Worm (Caenorhabditis elegans) whole organism, L2 larva: ENCODE results near the gene srxa-16.

Experiments
- F13H6.1 ChIP-seq: sonication (generic microtip); optimal IDR thresholded peaks from 2 replicates; lab custom pipeline; 2016; ENCODE audit warnings: missing genetic modification characterization, missing compliant biosample characterization
- R02D3.7 ChIP-seq: fragments of 150-350 bp; optimal IDR thresholded peaks from 2 replicates; lab custom pipeline; 2014; ENCODE audit warnings: missing biosample characterization, missing genetic modification characterization
- alr-1 ChIP-seq: fragments of 150-350 bp; optimal IDR thresholded peaks from 2 replicates; lab custom pipeline; 2014; ENCODE audit warnings: missing biosample characterization, missing genetic modification characterization
- aly-2 ChIP-seq: fragments of 150-350 bp; optimal IDR thresholded peaks from 2 replicates; lab custom pipeline; 2014; ENCODE audit warnings: missing biosample characterization, missing genetic modification characterization
- ama-1 ChIP-seq: fragments of 150-350 bp; optimal IDR thresholded peaks from 2 replicates; lab custom pipeline; 2018; ENCODE audit warnings: inconsistent platforms
- blmp-1 ChIP-seq: sonication (generic microtip); optimal IDR thresholded peaks from 2 replicates; lab custom pipeline; 2017; ENCODE audit warnings: missing genetic modification characterization, mild to moderate bottlenecking, missing compliant biosample characterization, antibody characterized with exemption, moderate library complexity; ENCODE audit not compliant: insufficient read depth
- ceh-82 ChIP-seq: fragments of 150-350 bp; optimal IDR thresholded peaks from 2 replicates; lab custom pipeline; 2014; ENCODE audit warnings: missing biosample characterization, missing genetic modification characterization
- crh-2 ChIP-seq: sonication (generic microtip); optimal IDR thresholded peaks from 2 replicates; lab custom pipeline; 2017; ENCODE audit warnings: missing biosample characterization, missing genetic modification characterization
- egl-27 ChIP-seq: sonication (generic microtip); optimal IDR thresholded peaks from 3 replicates; lab custom pipeline; 2017; ENCODE audit warnings: missing biosample characterization, missing genetic modification reagents, missing genetic modification characterization
- elt-1 ChIP-seq: fragments of 150-350 bp; optimal IDR thresholded peaks from 2 replicates; lab custom pipeline; 2014; ENCODE audit warnings: missing biosample characterization, missing genetic modification characterization
- elt-3 ChIP-seq: sonication (generic microtip); optimal IDR thresholded peaks from 2 replicates; lab custom pipeline; 2017; ENCODE audit warnings: missing biosample characterization, missing genetic modification characterization
- fos-1 ChIP-seq: fragments of 150-350 bp; optimal IDR thresholded peaks from 2 replicates; lab custom pipeline; 2014; ENCODE audit warnings: missing biosample characterization, missing genetic modification characterization
- gmeb-1 ChIP-seq: fragments of 150-350 bp; optimal IDR thresholded peaks from 2 replicates; lab custom pipeline; 2014; ENCODE audit warnings: missing biosample characterization, missing genetic modification characterization
- lin-13 ChIP-seq: fragments of 150-350 bp; optimal IDR thresholded peaks from 2 replicates; lab custom pipeline; 2014; ENCODE audit warnings: missing biosample characterization, missing genetic modification reagents, missing genetic modification characterization
- lin-39 ChIP-seq: fragments of 150-350 bp; optimal IDR thresholded peaks from 2 replicates; lab custom pipeline; 2014; ENCODE audit warnings: missing biosample characterization, missing genetic modification reagents, missing genetic modification characterization
- lsy-2 ChIP-seq, 2 experiments: fragments of 150-350 bp in 1 of 2; sonication (generic microtip) in 1 of 2; optimal IDR thresholded peaks; 2 replicates each; lab custom pipeline; 2014 to 2017; ENCODE audit warnings: missing biosample characterization in 2 of 2, missing genetic modification characterization in 2 of 2
- mbf-1 ChIP-seq: sonication (generic microtip); optimal IDR thresholded peaks from 2 replicates; lab custom pipeline; 2017; ENCODE audit warnings: missing biosample characterization, missing genetic modification characterization
- mdl-1 ChIP-seq, 2 experiments: fragments of 150-350 bp in 1 of 2; sonication (generic microtip) in 1 of 2; optimal IDR thresholded peaks; 2 replicates each; lab custom pipeline; 2017; ENCODE audit warnings: missing biosample characterization in 2 of 2, missing genetic modification characterization in 2 of 2
- nhr-11 ChIP-seq: fragments of 150-350 bp; optimal IDR thresholded peaks from 2 replicates; lab custom pipeline; 2014; ENCODE audit warnings: missing biosample characterization, missing genetic modification characterization
- nhr-12 ChIP-seq: fragments of 150-350 bp; optimal IDR thresholded peaks from 2 replicates; lab custom pipeline; 2014; ENCODE audit warnings: missing biosample characterization, missing genetic modification characterization
- nhr-129 ChIP-seq: fragments of 150-350 bp; optimal IDR thresholded peaks from 2 replicates; lab custom pipeline; 2014; ENCODE audit warnings: missing biosample characterization, missing genetic modification characterization
- nhr-23 ChIP-seq: fragments of 150-350 bp; optimal IDR thresholded peaks from 2 replicates; lab custom pipeline; 2014; ENCODE audit warnings: missing biosample characterization, missing genetic modification reagents, missing genetic modification characterization
- nhr-237 ChIP-seq: fragments of 150-350 bp; optimal IDR thresholded peaks from 2 replicates; lab custom pipeline; 2014; ENCODE audit warnings: missing biosample characterization, missing genetic modification characterization
- nhr-25 ChIP-seq: fragments of 150-350 bp; sonication (generic microtip); optimal IDR thresholded peaks from 3 replicates; lab custom pipeline; 2014; ENCODE audit warnings: missing biosample characterization, missing genetic modification characterization
- nhr-6 ChIP-seq: fragments of 150-350 bp; optimal IDR thresholded peaks from 2 replicates; lab custom pipeline; 2014; ENCODE audit warnings: missing biosample characterization, missing genetic modification characterization
- nhr-77 ChIP-seq: fragments of 150-350 bp; optimal IDR thresholded peaks from 2 replicates; lab custom pipeline; 2014; ENCODE audit warnings: missing biosample characterization, missing genetic modification characterization
- peb-1 ChIP-seq: fragments of 150-350 bp; optimal IDR thresholded peaks from 2 replicates; lab custom pipeline; 2014; ENCODE audit warnings: missing biosample characterization, missing genetic modification characterization
- sem-4 ChIP-seq: fragments of 150-350 bp; optimal IDR thresholded peaks from 2 replicates; lab custom pipeline; 2014; ENCODE audit warnings: missing biosample characterization, missing genetic modification reagents, missing genetic modification characterization
- skn-1 ChIP-seq: sonication (generic microtip); optimal IDR thresholded peaks from 2 replicates; lab custom pipeline; 2017; ENCODE audit warnings: missing biosample characterization, missing genetic modification characterization
- sma-3 ChIP-seq: sonication (generic microtip); optimal IDR thresholded peaks from 2 replicates; lab custom pipeline; 2016; ENCODE audit warnings: missing genetic modification reagents, missing genetic modification characterization, missing compliant biosample characterization
- snpc-4 ChIP-seq: fragments of 150-350 bp; optimal IDR thresholded peaks from 2 replicates; lab custom pipeline; 2014; ENCODE audit warnings: missing biosample characterization, missing genetic modification characterization
- unc-55 ChIP-seq: fragments of 150-350 bp; sonication (generic microtip); optimal IDR thresholded peaks from 3 replicates; lab custom pipeline; 2014; ENCODE audit warnings: missing biosample characterization, missing genetic modification reagents, missing genetic modification characterization
- unc-62 ChIP-seq: fragments of 150-350 bp; optimal IDR thresholded peaks from 2 replicates; lab custom pipeline; 2014; ENCODE audit warnings: missing biosample characterization, missing genetic modification reagents, missing genetic modification characterization
- zag-1 ChIP-seq: fragments of 150-350 bp; optimal IDR thresholded peaks from 2 replicates; lab custom pipeline; 2014; ENCODE audit warnings: missing biosample characterization, missing genetic modification characterization
- ztf-1 ChIP-seq: fragments of 200-800 bp; sonication (Bioruptor generic); conservative IDR thresholded peaks from 2 replicates; pipeline ENCODE4 v1.3.6; 2022; ENCODE audit warnings: missing genetic modification characterization, missing compliant biosample characterization
- ztf-11 ChIP-seq: sonication (generic microtip); optimal IDR thresholded peaks from 2 replicates; lab custom pipeline; 2017; ENCODE audit warnings: missing biosample characterization, missing genetic modification characterization
- ztf-4 ChIP-seq: fragments of 150-350 bp; optimal IDR thresholded peaks from 2 replicates; lab custom pipeline; 2014; ENCODE audit warnings: missing biosample characterization, missing genetic modification characterization

The srxa-16 gene

DNA sequence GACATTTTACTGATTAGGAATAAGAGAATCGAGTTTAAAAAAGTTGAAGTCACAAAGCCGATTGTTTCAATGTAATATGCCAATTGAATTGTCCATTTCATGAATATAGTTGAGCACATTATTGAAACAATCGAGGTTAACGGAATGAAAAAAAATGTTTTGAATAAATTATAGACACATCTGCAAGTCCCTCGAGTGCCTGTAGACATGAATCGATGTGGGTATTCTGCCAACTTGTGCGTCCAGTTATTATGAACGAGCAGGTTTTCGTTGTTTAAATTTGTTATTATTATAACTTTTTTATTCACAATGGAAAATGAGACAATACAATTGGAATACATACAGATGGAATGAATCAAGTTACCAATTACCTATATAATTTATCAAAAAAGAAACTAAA, 44.3 kb upstream of the srxa-16 start, which contains the start of gene str-99:
Gene str-99 (minus strand): TSS at position 101 of the 400 bp plus-strand sequence.
- no peak for TF ChIP-seq ztf-11 (tag; lab: Kevin White, UChicago)
- no peak for TF ChIP-seq gmeb-1 (tag; lab: Kevin White, UChicago)
- TF ChIP-seq elt-1 (tag; lab: Kevin White, UChicago), result no peak
- no peak for TF ChIP-seq mdl-1 (tag; optimal IDR thresholded peaks at IDR 0.05; lab: Kevin White, UChicago)
- no peak for TF ChIP-seq nhr-237
- TF ChIP-seq zag-1, result no peak
- TF ChIP-seq skn-1, result no peak
- TF ChIP-seq snpc-4, result no peak

DNA sequence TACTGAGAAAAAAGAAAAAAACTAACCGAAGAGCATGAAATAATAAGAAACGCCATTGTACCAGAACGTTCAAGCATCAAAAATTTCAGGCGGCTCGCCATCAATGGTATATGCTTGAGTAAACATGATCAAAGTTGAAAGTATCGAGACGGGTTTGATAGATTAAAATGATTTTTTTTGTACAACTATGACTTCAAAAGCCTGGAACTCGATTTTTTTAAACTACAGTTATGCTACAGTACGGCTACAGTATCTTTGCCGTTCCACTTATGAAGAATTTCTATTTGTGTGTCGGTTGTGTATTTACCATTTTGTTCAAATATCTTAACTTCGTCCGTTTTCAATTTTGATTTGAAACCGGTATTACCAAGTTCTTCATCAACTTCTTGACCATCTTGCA, 41.0 kb upstream of the srxa-16 start, which contains the start of gene str-97:
Gene str-97 (minus strand): TSS at position 101 of the 400 bp plus-strand sequence.
- no peak for TF ChIP-seq crh-2 (tag; lab: Kevin White, UChicago)
- no peak for TF ChIP-seq lsy-2 (tag; optimal IDR thresholded peaks at IDR 0.05; lab: Kevin White, UChicago)
- no peak for TF ChIP-seq ceh-82 (tag; lab: Kevin White, UChicago)
- TF ChIP-seq unc-62, result no peak
- TF ChIP-seq fos-1 (tag; lab: Kevin White, UChicago), result no peak
- no peak for TF ChIP-seq unc-55 (GFP tag; lab: Kevin White, UChicago)
- no peak for TF ChIP-seq alr-1 (tag; lab: Kevin White, UChicago)
- TF ChIP-seq F13H6.1, result no peak
- no peak for TF ChIP-seq sem-4 (tag; lab: Kevin White, UChicago)
- TF ChIP-seq aly-2 (tag; lab: Kevin White, UChicago), result no peak
- TF ChIP-seq nhr-25 (tag; lab: Kevin White, UChicago), result no peak
- TF ChIP-seq nhr-12, result no peak
- no peak for TF ChIP-seq elt-1 (tag; lab: Kevin White, UChicago)
- no peak for TF ChIP-seq ztf-4 (tag; lab: Kevin White, UChicago)
- no peak for TF ChIP-seq mdl-1 (tag; optimal IDR thresholded peaks at IDR 0.05; lab: Kevin White, UChicago)
- no peak for TF ChIP-seq ztf-11 (tag; lab: Kevin White, UChicago)
- TF ChIP-seq ama-1 (lab: Kevin White, UChicago), result no peak

DNA sequence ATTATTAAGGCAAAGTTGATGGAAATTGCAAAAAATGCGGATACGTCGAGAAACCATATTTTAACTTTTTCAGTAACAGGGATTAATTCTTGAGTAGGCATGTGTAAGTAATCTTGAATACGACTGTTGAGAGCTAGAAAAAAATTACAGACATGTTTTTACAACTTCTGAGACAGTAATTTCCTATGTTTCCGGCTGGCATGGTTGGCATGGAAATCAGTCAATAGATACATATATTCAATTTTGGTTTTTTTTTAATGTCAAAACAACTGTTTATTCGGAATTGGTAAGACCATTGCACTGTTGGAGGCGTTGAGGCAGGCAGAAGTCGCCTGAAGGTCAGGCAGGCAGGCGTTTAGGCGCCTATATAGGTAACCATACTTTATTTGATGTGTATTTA, 39.2 kb upstream of the srxa-16 start, which contains the start of gene str-254:
Gene str-254 (minus strand): TSS at position 101 of the 400 bp plus-strand sequence.
- TF ChIP-seq lin-13 (GFP tag; lab: Kevin White, UChicago), result no peak
- TF ChIP-seq elt-3 (tag; lab: Kevin White, UChicago), result no peak
- TF ChIP-seq mbf-1 (tag; lab: Kevin White, UChicago), result no peak
- no peak for TF ChIP-seq crh-2 (tag; lab: Kevin White, UChicago)
- TF ChIP-seq unc-62, result no peak
- no peak for TF ChIP-seq lsy-2 (tag; optimal IDR thresholded peaks at IDR 0.05; lab: Kevin White, UChicago)

DNA sequence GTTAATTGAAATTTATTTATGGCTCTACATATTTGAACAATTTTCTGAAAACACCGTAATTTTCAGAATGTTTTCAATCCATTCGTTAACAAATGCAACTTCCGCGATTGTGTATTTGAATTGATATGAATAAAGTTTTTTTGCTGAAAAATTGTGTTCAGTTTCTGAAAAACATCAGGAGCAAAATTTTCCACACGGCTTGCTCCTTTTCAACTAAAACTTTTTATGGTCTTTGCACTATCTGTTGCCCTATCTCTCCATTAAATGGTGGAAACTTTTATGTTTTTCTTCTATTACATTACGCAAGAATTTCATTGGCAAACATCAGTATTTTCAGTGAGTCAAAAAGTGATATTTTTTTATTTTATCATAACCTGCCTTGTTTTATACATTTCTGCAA, 34.7 kb upstream of the srxa-16 start, which contains the start of gene F10A3.4:
Gene F10A3.4 (plus strand): TSS at position 301 of the 400 bp plus-strand sequence.
- TF ChIP-seq nhr-129 (tag; lab: Kevin White, UChicago) (no peak), nhr-6 (tag; lab: Kevin White, UChicago) (no peak), crh-2 (tag; lab: Kevin White, UChicago) (no peak), ztf-4 (tag; lab: Kevin White, UChicago) (no peak), mbf-1 (tag; lab: Kevin White, UChicago) (no peak), peb-1 (tag; lab: Kevin White, UChicago) (no peak), sma-3 (GFP tag; lab: Kevin White, UChicago) (no peak), elt-1 (tag; lab: Kevin White, UChicago) (no peak), nhr-23 (tag; lab: Kevin White, UChicago) (no peak), lsy-2 (tag; optimal IDR thresholded peaks at IDR 0.05; lab: Kevin White, UChicago) (no peak), nhr-25 (tag; lab: Kevin White, UChicago) (no peak), blmp-1 (tag; lab: Kevin White, UChicago) (no peak)

DNA sequence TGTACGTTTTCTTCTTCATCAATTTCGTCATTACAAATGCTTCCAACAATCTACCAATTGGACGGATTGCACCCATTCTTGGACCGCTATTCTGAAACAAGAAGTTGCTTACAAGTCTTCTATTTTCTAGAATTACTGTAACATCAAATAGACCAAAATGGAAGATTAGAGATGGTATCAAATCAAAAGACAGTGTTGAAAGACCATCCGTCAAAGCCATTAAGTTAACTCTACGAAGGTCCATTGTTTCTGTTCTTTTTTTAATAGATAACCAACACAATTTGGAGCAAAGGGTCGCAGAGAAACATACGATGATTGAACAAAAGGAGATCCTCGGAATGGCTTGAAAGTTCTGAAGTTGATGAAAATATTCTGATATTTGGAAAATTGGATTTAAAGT, 30.9 kb upstream of the srxa-16 start:
- no peak for TF ChIP-seq crh-2 (tag; lab: Kevin White, UChicago)
- TF ChIP-seq egl-27 (tag; lab: Kevin White, UChicago), result no peak
- no peak for TF ChIP-seq mdl-1 (tag; optimal IDR thresholded peaks at IDR 0.05; lab: Kevin White, UChicago)
- TF ChIP-seq ama-1 (lab: Kevin White, UChicago), result no peak
- TF ChIP-seq elt-1 (tag; lab: Kevin White, UChicago), result no peak
- TF ChIP-seq nhr-25 (tag; lab: Kevin White, UChicago), result no peak
- TF ChIP-seq nhr-11 (tag; lab: Kevin White, UChicago), result no peak
- TF ChIP-seq nhr-77, result no peak
- TF ChIP-seq ztf-1 (GFP tag; lab: Robert Waterston, UW), result no peak
- TF ChIP-seq skn-1, result no peak
- TF ChIP-seq lin-39 (tag; lab: Kevin White, UChicago), result no peak
- TF ChIP-seq alr-1 (tag; lab: Kevin White, UChicago), result no peak
- no peak for TF ChIP-seq F13H6.1
- TF ChIP-seq R02D3.7 (tag; lab: Kevin White, UChicago), result no peak
- TF ChIP-seq gmeb-1 (tag; lab: Kevin White, UChicago), result no peak
